Fruit fly (Drosophila melanogaster): ENCODE results near the gene CG42717.

CG42717 gene

DNA sequence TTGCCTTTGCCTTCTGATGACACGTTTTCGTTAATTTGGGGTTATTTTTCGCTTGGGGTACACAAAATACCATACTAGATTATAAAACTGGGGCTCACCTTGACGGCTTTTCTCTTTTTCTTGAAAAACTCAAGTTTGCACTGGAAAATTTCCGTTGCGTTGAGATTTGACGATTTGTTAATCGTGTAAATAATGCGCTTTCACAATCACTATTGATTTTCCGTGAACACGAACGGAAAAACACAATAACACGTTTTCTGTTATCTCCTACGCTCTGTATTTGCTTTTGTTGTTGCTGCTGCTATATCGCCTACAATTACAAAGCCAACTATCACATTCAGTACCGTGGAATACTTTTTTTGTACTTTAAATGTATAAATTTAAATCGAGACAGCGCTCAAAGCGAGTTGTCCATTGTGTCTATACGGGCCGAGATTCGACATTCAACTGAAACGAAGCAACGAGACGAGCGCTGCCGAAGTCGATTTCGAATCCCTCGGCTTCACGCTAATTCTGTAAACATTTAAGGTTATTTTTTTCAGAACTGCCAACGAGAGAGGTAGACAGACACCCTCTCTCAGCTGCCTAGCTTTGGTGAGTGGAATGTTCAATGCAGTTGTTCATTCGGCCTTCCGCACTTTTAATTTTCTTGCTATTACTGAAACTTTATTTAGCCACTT, 13.5 kb upstream of the CG42717 start (continued):
- no peak for TF ChIP-seq Kr (GFP tag; optimal IDR thresholded peaks at IDR 0.05)
- TF ChIP-seq HHEX (GFP tag; optimal IDR thresholded peaks at IDR 0.05), result peak; percentile 7
- TF ChIP-seq sc (optimal IDR thresholded peaks at IDR 0.05), result no peak
- TF ChIP-seq sc (GFP tag; optimal IDR thresholded peaks at IDR 0.05), result no peak
- TF ChIP-seq Sin3A (optimal IDR thresholded peaks at IDR 0.05), result no peak
- TF ChIP-seq CG6272 (GFP tag; IDR thresholded peaks at IDR 0.05), result no peak
- TF ChIP-seq stc (GFP tag; IDR thresholded peaks at IDR 0.05), result no peak
- TF ChIP-seq CG10321 (GFP tag; IDR thresholded peaks at IDR 0.05), result 0 out of 2 replicates have a peak, but pooled peaks have one; percentile 10
- TF ChIP-seq Hsf (GFP tag; optimal IDR thresholded peaks at IDR 0.05), result no peak
- TF ChIP-seq psq (GFP tag; optimal IDR thresholded peaks at IDR 0.05), result no peak
- no peak for TF ChIP-seq CG10959 (GFP tag; IDR thresholded peaks at IDR 0.05)
- TF ChIP-seq lab (GFP tag; optimal IDR thresholded peaks at IDR 0.05), result peak; percentile 23
- TF ChIP-seq Drgx (GFP tag; IDR thresholded peaks at IDR 0.05), result peak; percentile 62
- no peak for TF ChIP-seq Ravus (GFP tag; IDR thresholded peaks at IDR 0.05)
- TF ChIP-seq her (GFP tag; optimal IDR thresholded peaks at IDR 0.05), result no peak
- TF ChIP-seq CG17385 (GFP tag; optimal IDR thresholded peaks at IDR 0.05), result peak; percentile 1
- TF ChIP-seq CG4820 (GFP tag; optimal IDR thresholded peaks at IDR 0.05), result no peak
- no peak for TF ChIP-seq CG11723 (GFP tag; optimal IDR thresholded peaks at IDR 0.05)
- TF ChIP-seq CG4617 (GFP tag; optimal IDR thresholded peaks at IDR 0.05; ENCODE audit: borderline replicate concordance), result no peak
- no peak for TF ChIP-seq Elba2 (GFP tag; optimal IDR thresholded peaks at IDR 0.05)
- TF ChIP-seq mirr (GFP tag; optimal IDR thresholded peaks at IDR 0.05), result peak; percentile 85
- no peak for TF ChIP-seq CG2116 (GFP tag; optimal IDR thresholded peaks at IDR 0.05)
- TF ChIP-seq jigr1 (GFP tag; IDR thresholded peaks at IDR 0.05), result no peak
- no peak for TF ChIP-seq gt (GFP tag; IDR thresholded peaks at IDR 0.05)
- no peak for TF ChIP-seq CG14710 (tag; optimal IDR thresholded peaks at IDR 0.05)
- no peak for TF ChIP-seq corto (GFP tag; optimal IDR thresholded peaks at IDR 0.05)
- no peak for TF ChIP-seq CG3995 (GFP tag; optimal IDR thresholded peaks at IDR 0.05)
- no peak for TF ChIP-seq Fer2 (tag; optimal IDR thresholded peaks at IDR 0.05)
- no peak for TF ChIP-seq Bteb2 (GFP tag; optimal IDR thresholded peaks at IDR 0.05)
- TF ChIP-seq CG10366 (GFP tag; IDR thresholded peaks at IDR 0.05), result no peak
- TF ChIP-seq pfk (GFP tag; optimal IDR thresholded peaks at IDR 0.05), result peak; percentile 18
- no peak for TF ChIP-seq dati (GFP tag; IDR thresholded peaks at IDR 0.05)
- TF ChIP-seq CG18764 (GFP tag; optimal IDR thresholded peaks at IDR 0.05), result no peak
- TF ChIP-seq Dek (tag; optimal IDR thresholded peaks at IDR 0.05), result peak; percentile 14
- TF ChIP-seq Gsc (GFP tag; IDR thresholded peaks at IDR 0.05), result no peak
- TF ChIP-seq mam (GFP tag; optimal IDR thresholded peaks at IDR 0.05), result no peak
- TF ChIP-seq CG14014 (GFP tag; IDR thresholded peaks at IDR 0.05), result peak; percentile 53; the same call in 1 of the 2 replicates
- 0 out of 3 replicates have a peak, but pooled peaks have one; percentile 38 for TF ChIP-seq CG6791 (GFP tag; IDR thresholded peaks at IDR 0.05; ENCODE audit: partially characterized antibody)
- no peak for TF ChIP-seq CG3065 (GFP tag; optimal IDR thresholded peaks at IDR 0.05)
- no peak for TF ChIP-seq ken (GFP tag; IDR thresholded peaks at IDR 0.05)
- peak; percentile 8 for TF ChIP-seq CG4328 (GFP tag; optimal IDR thresholded peaks at IDR 0.05)
- peak; percentile 18 for TF ChIP-seq CG7987 (GFP tag; optimal IDR thresholded peaks at IDR 0.05)
- no peak for TF ChIP-seq CG7839 (tag; optimal IDR thresholded peaks at IDR 0.05)
- TF ChIP-seq CG9817 (tag; optimal IDR thresholded peaks at IDR 0.05), result no peak
- no peak for TF ChIP-seq org-1 (GFP tag; optimal IDR thresholded peaks at IDR 0.05)
- TF ChIP-seq CG9932 (GFP tag; IDR thresholded peaks at IDR 0.05), result no peak
- peak; percentile 28 for TF ChIP-seq CG15601 (tag; optimal IDR thresholded peaks at IDR 0.05)
- peak; percentile 89 for TF ChIP-seq Jarid2 (GFP tag; optimal IDR thresholded peaks at IDR 0.05)
- TF ChIP-seq CG8924 (tag; optimal IDR thresholded peaks at IDR 0.05), result peak; percentile 89
- TF ChIP-seq CG3838 (GFP tag; optimal IDR thresholded peaks at IDR 0.05), result no peak
- no peak for TF ChIP-seq Nf-YB (GFP tag; optimal IDR thresholded peaks at IDR 0.05)

All from whole organism, embryonic.